Fruit fly (Drosophila melanogaster) whole organism, embryonic: ENCODE measurements around the gene Gr85a.

Source experiments
- B-H2 ChIP-seq: fragments of 200-800 bp; sonication (Bioruptor generic); optimal IDR thresholded peaks from 2 replicates; lab custom pipeline; 2018; ENCODE audit warnings: missing biosample characterization, mild to moderate bottlenecking, missing genetic modification characterization
- CG12299 ChIP-seq: fragments of 200-800 bp; sonication (Bioruptor generic); optimal IDR thresholded peaks from 2 replicates; lab custom pipeline; 2018; ENCODE audit warnings: missing biosample characterization, mild to moderate bottlenecking, missing genetic modification characterization
- CG9797 ChIP-seq: fragments of 200-800 bp; sonication (Bioruptor generic); optimal IDR thresholded peaks from 3 replicates; lab custom pipeline; 2018; ENCODE audit warnings: missing biosample characterization, mild to moderate bottlenecking, missing genetic modification characterization
- CHES-1-like ChIP-seq: fragments of 200-800 bp; sonication (Bioruptor generic); optimal IDR thresholded peaks from 2 replicates; lab custom pipeline; 2016; ENCODE audit warnings: missing biosample characterization, missing genetic modification characterization
- Ets65A ChIP-seq: fragments of 200-800 bp; sonication (Bioruptor generic); peaks from one replicate; lab custom pipeline; 2016; ENCODE audit warnings: missing biosample characterization, missing genetic modification characterization
- HHEX ChIP-seq: fragments of 200-800 bp; sonication (Bioruptor generic); optimal IDR thresholded peaks from 3 replicates; lab custom pipeline; 2017; ENCODE audit warnings: missing biosample characterization, mild to moderate bottlenecking, missing genetic modification characterization, missing genetic modification reagents
- Hmx ChIP-seq: fragments of 200-800 bp; sonication (Bioruptor generic); optimal IDR thresholded peaks from 2 replicates; lab custom pipeline; 2016; ENCODE audit warnings: missing biosample characterization, missing genetic modification characterization
- TFAM ChIP-seq: fragments of 200-800 bp; sonication (Bioruptor generic); optimal IDR thresholded peaks from 2 replicates; lab custom pipeline; 2017; ENCODE audit warnings: missing biosample characterization, missing genetic modification characterization, inconsistent platforms
- grn ChIP-seq: fragments of 200-800 bp; sonication (Bioruptor generic); optimal IDR thresholded peaks from 3 replicates; lab custom pipeline; 2017; ENCODE audit warnings: missing biosample characterization, missing genetic modification characterization
- nerfin-1 ChIP-seq: fragments of 200-800 bp; sonication (Bioruptor generic); optimal IDR thresholded peaks from 3 replicates; lab custom pipeline; 2019; ENCODE audit warnings: missing biosample characterization, mild to moderate bottlenecking, missing genetic modification characterization, moderate library complexity
- repo ChIP-seq: fragments of 200-800 bp; sonication (Bioruptor generic); optimal IDR thresholded peaks from 2 replicates; lab custom pipeline; 2016; ENCODE audit warnings: missing biosample characterization, missing genetic modification characterization

- TF ChIP-seq CG9797 (GFP tag; lab: Kevin White, UChicago), result no peak
- no peak for TF ChIP-seq nerfin-1 (tag; lab: Kevin White, UChicago)
- no peak for TF ChIP-seq TFAM (GFP tag; lab: Kevin White, UChicago)
- no peak for TF ChIP-seq HHEX (GFP tag; lab: Kevin White, UChicago)
- no peak for TF ChIP-seq B-H2 (GFP tag; lab: Kevin White, UChicago)
- TF ChIP-seq grn, result no peak
- no peak for TF ChIP-seq repo
- TF ChIP-seq CHES-1-like, result no peak
- no peak for TF ChIP-seq CG12299
- TF ChIP-seq Ets65A (GFP tag; lab: Kevin White, UChicago), result no peak
- TF ChIP-seq Hmx, result no peak
Measured at dm6 chr3R:9959911-9960310, 36.7 kb downstream of the Gr85a start.
